Fruit fly (Drosophila melanogaster) Kc167 (cell line): ENCODE measurements around the gene His3.3A.

Source experiments
- Myc ChIP-seq: fragments of >200 bp; optimal IDR thresholded peaks from 2 replicates; lab custom pipeline; 2017; ENCODE audit warnings: missing external identifiers
- h ChIP-seq: fragments of >200 bp; optimal IDR thresholded peaks from 3 replicates; lab custom pipeline; 2018; ENCODE audit warnings: missing external identifiers
- psq ChIP-seq: fragments of >200 bp; optimal IDR thresholded peaks from 2 replicates; lab custom pipeline; 2017; ENCODE audit warnings: missing external identifiers

dm6 chr2L:5029809-5030108 is 25.1 kb upstream of the His3.3A start:
- no peak for TF ChIP-seq Myc (lab: Kevin White, UChicago)
- no peak for TF ChIP-seq psq
- no peak for TF ChIP-seq h (lab: Kevin White, UChicago)
